Worm (Caenorhabditis elegans) whole organism, L4 larva: Measurements from ENCODE around the gene col-102.
A peak's percentile ranks its signal among the peaks of the same experiment; 100 is the strongest.

ENCODE experiments used
- F10B5.3 ChIP-seq: sonication (generic microtip); optimal IDR thresholded peaks from 2 replicates; lab custom pipeline; 2016; ENCODE audit warnings: mild to moderate bottlenecking, missing genetic modification characterization, missing compliant biosample characterization
- T20F7.1 ChIP-seq: fragments of 200-800 bp; sonication (Bioruptor generic); optimal IDR thresholded peaks from 2 replicates; lab custom pipeline; 2018; ENCODE audit warnings: mild to moderate bottlenecking, missing genetic modification characterization, missing compliant biosample characterization
- T26A8.4 ChIP-seq: fragments of 200-800 bp; sonication (Bioruptor generic); IDR thresholded peaks from 2 replicates; pipeline ENCODE4 v1.3.6; 2022; ENCODE audit warnings: missing genetic modification characterization, missing compliant biosample characterization
- Y105C5A.15 ChIP-seq: fragments of 200-800 bp; sonication (Bioruptor generic); IDR thresholded peaks from 2 replicates; pipeline ENCODE4 v1.3.6; 2022; ENCODE audit warnings: missing genetic modification characterization, missing compliant biosample characterization
- ceh-20 ChIP-seq: fragments of 200-800 bp; sonication (Bioruptor generic); IDR thresholded peaks from 2 replicates; pipeline ENCODE4 v1.3.6; 2022; ENCODE audit warnings: missing genetic modification reagents, missing genetic modification characterization, missing compliant biosample characterization
- cey-2 ChIP-seq: sonication (generic microtip); optimal IDR thresholded peaks from 3 replicates; lab custom pipeline; 2017; ENCODE audit warnings: missing genetic modification characterization, mild to moderate bottlenecking, missing compliant biosample characterization, antibody characterized with exemption, borderline replicate concordance; ENCODE audit not compliant: insufficient read depth
- ctbp-1 ChIP-seq: fragments of 200-800 bp; sonication (Bioruptor generic); IDR thresholded peaks from 2 replicates; pipeline ENCODE4 v1.3.6; 2022; ENCODE audit warnings: missing genetic modification reagents, missing genetic modification characterization, missing compliant biosample characterization
- daf-12 ChIP-seq: fragments of 150-350 bp; optimal IDR thresholded peaks from 2 replicates; lab custom pipeline; 2014; ENCODE audit warnings: missing biosample characterization, missing genetic modification reagents, missing genetic modification characterization
- daf-16 ChIP-seq, 3 experiments: sonication (generic microtip); optimal IDR thresholded peaks; 2 replicates each; lab custom pipeline; 2016 to 2017; ENCODE audit warnings: missing genetic modification characterization in 3 of 3, missing genetic modification reagents in 3 of 3, mild to moderate bottlenecking in 2 of 3, missing compliant biosample characterization in 2 of 3, missing biosample characterization in 1 of 3, moderate library complexity in 1 of 3
- daf-19 ChIP-seq: fragments of 200-800 bp; sonication (Bioruptor generic); conservative IDR thresholded peaks from 2 replicates; pipeline ENCODE4 v1.3.6; 2022; ENCODE audit warnings: missing genetic modification characterization, missing compliant biosample characterization
- dmd-6 ChIP-seq: fragments of 200-800 bp; sonication (Bioruptor generic); IDR thresholded peaks from 2 replicates; pipeline ENCODE4 v1.3.6; 2022; ENCODE audit warnings: missing genetic modification reagents, missing genetic modification characterization, missing compliant biosample characterization
- egl-43 ChIP-seq: fragments of 200-800 bp; sonication (Bioruptor generic); IDR thresholded peaks from 2 replicates; pipeline ENCODE4 v1.3.6; 2022; ENCODE audit warnings: missing genetic modification reagents, missing genetic modification characterization, missing compliant biosample characterization
- jun-1 ChIP-seq: fragments of 150-350 bp; optimal IDR thresholded peaks from 2 replicates; lab custom pipeline; 2014; ENCODE audit warnings: missing biosample characterization, missing genetic modification reagents, missing genetic modification characterization
- lin-29 ChIP-seq: fragments of 200-800 bp; sonication (Bioruptor generic); IDR thresholded peaks from 2 replicates; pipeline ENCODE4 v1.3.6; 2022; ENCODE audit warnings: missing genetic modification reagents, missing genetic modification characterization, missing compliant biosample characterization
- mep-1 ChIP-seq: fragments of 150-350 bp; sonication (generic microtip); optimal IDR thresholded peaks from 3 replicates; lab custom pipeline; 2014; ENCODE audit warnings: missing biosample characterization, missing genetic modification characterization
- mxl-2 ChIP-seq: fragments of 200-800 bp; sonication (Bioruptor generic); conservative IDR thresholded peaks from 2 replicates; pipeline ENCODE4 v1.3.6; 2022; ENCODE audit warnings: missing genetic modification reagents, missing genetic modification characterization, missing compliant biosample characterization
- nhr-237 ChIP-seq: sonication (generic microtip); optimal IDR thresholded peaks from 2 replicates; lab custom pipeline; 2017; ENCODE audit warnings: missing biosample characterization, missing genetic modification characterization
- nhr-41 ChIP-seq: fragments of 200-800 bp; sonication (Bioruptor generic); IDR thresholded peaks from 2 replicates; pipeline ENCODE4 v1.3.6; 2022; ENCODE audit warnings: missing genetic modification reagents, missing genetic modification characterization, missing compliant biosample characterization
- pqm-1 ChIP-seq: sonication (generic microtip); optimal IDR thresholded peaks from 2 replicates; lab custom pipeline; 2017; ENCODE audit warnings: missing biosample characterization, missing genetic modification characterization
- set-16 ChIP-seq: fragments of 200-800 bp; sonication (Bioruptor generic); IDR thresholded peaks from 2 replicates; pipeline ENCODE4 v1.3.6; 2022; ENCODE audit warnings: missing genetic modification reagents, missing genetic modification characterization, missing compliant biosample characterization

The col-102 gene

DNA sequence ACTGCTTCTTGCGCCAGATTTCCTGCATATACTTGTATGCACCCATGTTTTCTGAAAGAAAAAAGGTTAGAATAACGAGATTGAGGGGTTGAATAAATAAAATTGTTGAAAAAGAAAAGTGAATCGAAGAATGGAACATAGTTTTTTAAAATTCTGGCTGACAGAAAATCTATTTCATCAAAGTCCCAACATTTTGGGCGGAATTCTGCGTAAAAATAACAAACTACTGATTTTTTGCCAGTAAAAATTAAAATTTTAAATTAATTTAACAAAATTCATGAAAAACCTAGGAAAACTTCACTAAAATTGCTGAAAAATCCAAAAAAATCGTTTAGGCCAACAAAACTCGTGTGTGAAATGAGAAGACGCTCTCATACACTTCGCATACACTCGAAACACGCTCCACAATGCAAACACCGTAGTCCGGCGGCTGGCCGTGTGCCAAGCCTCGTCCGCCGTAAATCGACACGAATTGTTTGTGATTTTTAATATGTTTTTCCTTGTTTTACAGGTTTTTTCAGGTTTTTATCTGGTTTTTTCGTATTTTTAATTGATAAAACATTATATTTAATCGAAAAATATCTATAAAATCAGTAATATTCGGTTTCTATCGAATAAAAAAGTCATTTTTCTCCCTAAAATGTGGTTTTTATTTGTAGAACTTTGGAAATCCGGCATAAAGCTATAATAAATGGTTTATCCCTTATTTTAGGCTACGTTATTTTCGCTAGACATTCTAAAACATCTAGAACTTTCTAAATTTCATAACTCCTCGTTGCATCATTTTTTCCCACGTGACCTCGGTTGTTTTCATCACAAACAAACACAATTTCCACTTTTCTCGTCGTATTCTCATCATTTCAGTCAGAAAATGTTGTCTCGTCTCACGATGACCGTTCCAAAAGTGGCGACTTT, 50.5 kb downstream of the col-102 start, which contains the start of the genes rpl-15 and K11H12.8 (continued):
- TF ChIP-seq T26A8.4 (GFP tag; lab: Robert Waterston, UW) (peak; percentile 99), cey-2 (tag; lab: Kevin White, UChicago) (peak; percentile 94), jun-1 (tag; lab: Kevin White, UChicago) (peak; percentile 97), F10B5.3 (tag; lab: Kevin White, UChicago) (peak; percentile 94), ctbp-1 (GFP tag; lab: Robert Waterston, UW) (peak; percentile 99), nhr-237 (peak; percentile 84), daf-12 (tag; lab: Kevin White, UChicago) (no peak), mep-1 (tag; lab: Kevin White, UChicago) (peak; percentile 100), pqm-1 (peak; percentile 93), daf-16 (GFP tag; optimal IDR thresholded peaks at IDR 0.05; lab: Kevin White, UChicago) (peak; percentile 97 to 98), daf-16 (tag; optimal IDR thresholded peaks at IDR 0.05; lab: Kevin White, UChicago) (peak; percentile 93), egl-43 (GFP tag; lab: Robert Waterston, UW) (peak; percentile 98), ceh-20 (GFP tag; lab: Robert Waterston, UW) (peak; percentile 100), Y105C5A.15 (GFP tag; lab: Robert Waterston, UW) (peak; percentile 97), T20F7.1 (GFP tag; lab: Kevin White, UChicago) (peak; percentile 99), lin-29 (GFP tag; lab: Robert Waterston, UW) (peak; percentile 97), set-16 (GFP tag; lab: Robert Waterston, UW) (peak; percentile 71), mxl-2 (GFP tag; lab: Robert Waterston, UW) (peak; percentile 94), nhr-41 (GFP tag; lab: Robert Waterston, UW) (peak; percentile 98), daf-19 (GFP tag; lab: Robert Waterston, UW) (peak; percentile 99), dmd-6 (GFP tag; lab: Robert Waterston, UW) (peak; percentile 100)
